Fruit fly (Drosophila melanogaster) whole organism, embryonic: Measurements from ENCODE around the gene Uggt.
A peak's percentile ranks its signal among the peaks of the same experiment; 100 is the strongest.

Source experiments
- Adf1 ChIP-seq: fragments of 200-800 bp; sonication (Bioruptor generic); IDR thresholded peaks from 2 replicates; pipeline ENCODE4 v1.3.6; 2022; ENCODE audit warnings: missing biosample characterization, missing genetic modification characterization
- CG10267 ChIP-seq: fragments of 200-800 bp; sonication (Bioruptor generic); optimal IDR thresholded peaks from 2 replicates; lab custom pipeline; 2018; ENCODE audit warnings: missing biosample characterization, mild to moderate bottlenecking, missing genetic modification characterization, moderate library complexity
- CG11504 ChIP-seq: fragments of 200-800 bp; sonication (Bioruptor generic); optimal IDR thresholded peaks from 3 replicates; lab custom pipeline; 2019; ENCODE audit warnings: missing biosample characterization, mild to moderate bottlenecking, missing genetic modification characterization, moderate library complexity
- CG12744 ChIP-seq: fragments of 200-800 bp; sonication (Bioruptor generic); optimal IDR thresholded peaks from 2 replicates; lab custom pipeline; 2016; ENCODE audit warnings: missing biosample characterization, missing genetic modification characterization
- CG12769 ChIP-seq: fragments of 200-800 bp; sonication (Bioruptor generic); optimal IDR thresholded peaks from 2 replicates; lab custom pipeline; 2019; ENCODE audit warnings: missing biosample characterization, mild to moderate bottlenecking, missing genetic modification characterization, moderate library complexity
- CG13287 ChIP-seq: fragments of 200-800 bp; sonication (Bioruptor generic); IDR thresholded peaks from 2 replicates; pipeline ENCODE4 v1.3.6; 2022; ENCODE audit warnings: missing biosample characterization, missing genetic modification characterization; ENCODE audit not compliant: partially characterized antibody
- CG13894 ChIP-seq: fragments of 200-800 bp; sonication (Bioruptor generic); optimal IDR thresholded peaks from 3 replicates; lab custom pipeline; 2018; ENCODE audit warnings: missing biosample characterization, mild to moderate bottlenecking, missing genetic modification characterization, moderate library complexity
- CG14050 ChIP-seq: fragments of 200-800 bp; sonication (Bioruptor generic); IDR thresholded peaks from 3 replicates; pipeline ENCODE4 v1.3.6; 2022; ENCODE audit warnings: missing biosample characterization, missing genetic modification characterization
- CG18599 ChIP-seq: fragments of 200-800 bp; sonication (Bioruptor generic); optimal IDR thresholded peaks from 3 replicates; lab custom pipeline; 2017; ENCODE audit warnings: missing biosample characterization, missing genetic modification characterization, mild to moderate bottlenecking, moderate library complexity, missing genetic modification reagents
- CG18619 ChIP-seq: fragments of 200-800 bp; sonication (Bioruptor generic); optimal IDR thresholded peaks from 3 replicates; lab custom pipeline; 2017; ENCODE audit warnings: missing biosample characterization, mild to moderate bottlenecking, missing genetic modification characterization
- CG18764 ChIP-seq: fragments of 200-800 bp; sonication (Bioruptor generic); optimal IDR thresholded peaks from 3 replicates; lab custom pipeline; 2016; ENCODE audit warnings: missing biosample characterization, missing genetic modification characterization
- CG2129 ChIP-seq: fragments of 200-800 bp; sonication (Bioruptor generic); IDR thresholded peaks from 2 replicates; pipeline ENCODE4 v1.3.6; 2022; ENCODE audit warnings: missing biosample characterization, missing genetic modification characterization; ENCODE audit not compliant: partially characterized antibody
- CG2678 ChIP-seq: fragments of 200-800 bp; sonication (Bioruptor generic); optimal IDR thresholded peaks from 3 replicates; lab custom pipeline; 2019; ENCODE audit warnings: missing biosample characterization, mild to moderate bottlenecking, missing genetic modification characterization, moderate library complexity
- CG3838 ChIP-seq: fragments of 200-800 bp; sonication (Bioruptor generic); optimal IDR thresholded peaks from 3 replicates; lab custom pipeline; 2016; ENCODE audit warnings: missing biosample characterization, missing genetic modification characterization
- CG5953 ChIP-seq: fragments of 200-800 bp; sonication (Bioruptor generic); IDR thresholded peaks from 2 replicates; pipeline ENCODE4 v1.3.6; 2022; ENCODE audit warnings: missing biosample characterization, missing genetic modification characterization
- CG6175 ChIP-seq: fragments of 200-800 bp; sonication (Bioruptor generic); IDR thresholded peaks from 3 replicates; pipeline ENCODE4 v1.3.6; 2022; ENCODE audit warnings: missing biosample characterization, missing genetic modification characterization
- CG6791 ChIP-seq: fragments of 200-800 bp; sonication (Bioruptor generic); IDR thresholded peaks from 3 replicates; pipeline ENCODE4 v1.3.6; 2022; ENCODE audit warnings: missing biosample characterization, missing genetic modification characterization; ENCODE audit not compliant: partially characterized antibody
- CG7271 ChIP-seq: fragments of 200-800 bp; sonication (Bioruptor generic); optimal IDR thresholded peaks from 2 replicates; lab custom pipeline; 2018; ENCODE audit warnings: missing biosample characterization, mild to moderate bottlenecking, missing genetic modification characterization, moderate library complexity
- CG8924 ChIP-seq: fragments of 200-800 bp; optimal IDR thresholded peaks from 3 replicates; lab custom pipeline; 2019; ENCODE audit warnings: missing biosample characterization, mild to moderate bottlenecking, missing genetic modification characterization, moderate library complexity
- D19A ChIP-seq: fragments of 200-800 bp; optimal IDR thresholded peaks from 3 replicates; lab custom pipeline; 2019; ENCODE audit warnings: missing biosample characterization, mild to moderate bottlenecking, missing genetic modification characterization, moderate library complexity
- Dll ChIP-seq: fragments of 200-800 bp; sonication (Bioruptor generic); IDR thresholded peaks from 4 replicates; pipeline ENCODE4 v1.3.6; 2022; ENCODE audit warnings: missing biosample characterization, missing genetic modification characterization; ENCODE audit not compliant: partially characterized antibody
- E2f2 ChIP-seq: fragments of 200-800 bp; sonication (Bioruptor generic); IDR thresholded peaks from 2 replicates; pipeline ENCODE4 v1.3.6; 2022; ENCODE audit warnings: missing biosample characterization, missing genetic modification characterization
- Eip74EF ChIP-seq, 2 experiments: fragments of 200-800 bp in 1 of 2; fragments of >200 bp in 1 of 2; sonication (Bioruptor generic) in 1 of 2; optimal IDR thresholded peaks; 2 replicates each; lab custom pipeline; 2017 to 2019; ENCODE audit warnings: missing biosample characterization in 2 of 2, missing genetic modification characterization in 2 of 2, mild to moderate bottlenecking in 1 of 2, moderate library complexity in 1 of 2
- Hand ChIP-seq: fragments of 200-800 bp; sonication (Bioruptor generic); optimal IDR thresholded peaks from 2 replicates; lab custom pipeline; 2017; ENCODE audit warnings: mild to moderate bottlenecking, missing biosample characterization, missing genetic modification reagents, missing genetic modification characterization
- Hr3 ChIP-seq: fragments of 200-800 bp; sonication (Bioruptor generic); optimal IDR thresholded peaks from 3 replicates; lab custom pipeline; 2016; ENCODE audit warnings: missing biosample characterization, missing genetic modification characterization
- MTF-1 ChIP-seq: fragments of 200-800 bp; sonication (Bioruptor generic); optimal IDR thresholded peaks from 2 replicates; lab custom pipeline; 2018; ENCODE audit warnings: missing biosample characterization, mild to moderate bottlenecking, missing genetic modification characterization, borderline replicate concordance
- Myb ChIP-seq: fragments of 200-800 bp; sonication (Bioruptor generic); optimal IDR thresholded peaks from 2 replicates; lab custom pipeline; 2016; ENCODE audit warnings: missing biosample characterization, missing genetic modification characterization
- PHDP ChIP-seq: fragments of 200-800 bp; sonication (Bioruptor generic); optimal IDR thresholded peaks from 3 replicates; lab custom pipeline; 2018; ENCODE audit warnings: missing biosample characterization, mild to moderate bottlenecking, missing genetic modification characterization, moderate library complexity
- Spps ChIP-seq: fragments of 200-800 bp; sonication (Bioruptor generic); optimal IDR thresholded peaks from 2 replicates; lab custom pipeline; 2018; ENCODE audit warnings: missing biosample characterization, mild to moderate bottlenecking, missing genetic modification characterization
- ac ChIP-seq: fragments of 200-800 bp; sonication (Bioruptor generic); optimal IDR thresholded peaks from 3 replicates; lab custom pipeline; 2017; ENCODE audit warnings: missing biosample characterization, mild to moderate bottlenecking, missing genetic modification characterization
- ase ChIP-seq: fragments of 200-800 bp; sonication (Bioruptor generic); IDR thresholded peaks from 3 replicates; pipeline ENCODE4 v1.3.6; 2022; ENCODE audit warnings: missing biosample characterization, missing genetic modification characterization
- cg ChIP-seq: fragments of 200-800 bp; sonication (Bioruptor generic); optimal IDR thresholded peaks from 3 replicates; lab custom pipeline; 2019; ENCODE audit warnings: missing biosample characterization, mild to moderate bottlenecking, missing genetic modification characterization, moderate library complexity
- dati ChIP-seq: fragments of 200-800 bp; sonication (Bioruptor generic); IDR thresholded peaks from 2 replicates; pipeline ENCODE4 v1.3.6; 2022; ENCODE audit warnings: missing biosample characterization, missing genetic modification characterization
- gem ChIP-seq: fragments of 200-800 bp; sonication (Bioruptor generic); optimal IDR thresholded peaks from 2 replicates; lab custom pipeline; 2019; ENCODE audit warnings: missing biosample characterization, mild to moderate bottlenecking, missing genetic modification characterization, moderate library complexity
- luna ChIP-seq: fragments of 200-800 bp; sonication (Bioruptor generic); optimal IDR thresholded peaks from 2 replicates; lab custom pipeline; 2016; ENCODE audit warnings: missing biosample characterization, missing genetic modification characterization
- mam ChIP-seq: fragments of 200-800 bp; sonication (Bioruptor generic); optimal IDR thresholded peaks from 3 replicates; lab custom pipeline; 2016; ENCODE audit warnings: missing biosample characterization, missing genetic modification characterization
- pnt ChIP-seq: fragments of 200-800 bp; sonication (Bioruptor generic); optimal IDR thresholded peaks from 3 replicates; lab custom pipeline; 2016; ENCODE audit warnings: missing biosample characterization, missing genetic modification characterization
- pzg ChIP-seq: fragments of 200-800 bp; sonication (Bioruptor generic); optimal IDR thresholded peaks from 3 replicates; lab custom pipeline; 2018; ENCODE audit warnings: missing biosample characterization, mild to moderate bottlenecking, missing genetic modification characterization, moderate library complexity
- rib ChIP-seq: fragments of 200-800 bp; sonication (Bioruptor generic); IDR thresholded peaks from 2 replicates; pipeline ENCODE4 v1.3.6; 2022; ENCODE audit warnings: missing biosample characterization, missing genetic modification characterization
- row ChIP-seq: fragments of 200-800 bp; sonication (Bioruptor generic); IDR thresholded peaks from 3 replicates; pipeline ENCODE4 v1.3.6; 2022; ENCODE audit warnings: missing biosample characterization, missing genetic modification characterization
- sens ChIP-seq: fragments of 200-800 bp; sonication (Bioruptor generic); peaks from one replicate; lab custom pipeline; 2016; ENCODE audit warnings: missing biosample characterization, missing genetic modification characterization
- slp2 ChIP-seq: fragments of 200-800 bp; sonication (Bioruptor generic); optimal IDR thresholded peaks from 2 replicates; lab custom pipeline; 2016; ENCODE audit warnings: missing biosample characterization, missing genetic modification characterization
- stc ChIP-seq: fragments of 200-800 bp; sonication (Bioruptor generic); IDR thresholded peaks from 2 replicates; pipeline ENCODE4 v1.3.6; 2022; ENCODE audit warnings: missing biosample characterization, missing genetic modification characterization
- tgo ChIP-seq: fragments of 200-800 bp; sonication (Bioruptor generic); IDR thresholded peaks from 3 replicates; pipeline ENCODE4 v1.3.6; 2022; ENCODE audit warnings: missing biosample characterization, missing genetic modification characterization
- tna ChIP-seq: fragments of 200-800 bp; sonication (Bioruptor generic); IDR thresholded peaks from 2 replicates; pipeline ENCODE4 v1.3.6; 2022; ENCODE audit warnings: missing biosample characterization, missing genetic modification characterization; ENCODE audit not compliant: partially characterized antibody

Uggt gene

DNA sequence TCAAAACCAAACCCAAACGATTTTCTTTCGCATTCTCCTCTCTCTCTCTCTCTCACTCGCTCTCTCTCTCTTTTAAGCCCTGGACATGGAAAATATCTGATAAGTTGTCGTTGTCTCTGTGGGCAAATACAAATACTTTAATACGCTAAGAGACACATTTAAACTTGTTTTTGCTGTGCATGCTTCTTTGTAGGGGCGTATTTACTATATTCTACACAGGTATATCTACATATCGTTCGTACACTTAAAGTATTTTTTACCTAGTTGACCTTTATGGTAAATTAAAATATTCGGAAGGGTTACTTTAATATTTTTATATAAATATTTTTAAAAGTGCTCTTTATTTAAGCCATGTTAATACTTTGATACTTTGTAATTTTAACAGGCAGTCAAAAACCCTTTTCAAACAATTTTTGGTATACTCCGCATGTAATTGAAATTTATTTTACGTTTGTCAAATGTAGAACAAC, 26.2 kb upstream of the Uggt start (continued):
- TF ChIP-seq MTF-1 (GFP tag; lab: Kevin White, UChicago), result no peak
- peak; percentile 2 for TF ChIP-seq gem (tag; lab: Kevin White, UChicago)
- no peak for TF ChIP-seq CG10267 (tag; lab: Kevin White, UChicago)
- no peak for TF ChIP-seq pnt (GFP tag; lab: Kevin White, UChicago)
- no peak for TF ChIP-seq CG14050 (GFP tag; lab: Robert Waterston, UW)
- TF ChIP-seq CG11504 (tag; lab: Kevin White, UChicago), result peak; percentile 14
- no peak for TF ChIP-seq slp2 (GFP tag; lab: Kevin White, UChicago)
- TF ChIP-seq CG13894 (tag; lab: Kevin White, UChicago), result peak; percentile 42
- TF ChIP-seq sens (GFP tag; lab: Kevin White, UChicago), result peak; percentile 38
- TF ChIP-seq CG18764 (GFP tag; lab: Kevin White, UChicago), result no peak
- TF ChIP-seq Adf1 (GFP tag; lab: Robert Waterston, UW), result no peak
- no peak for TF ChIP-seq CG18619 (GFP tag; lab: Kevin White, UChicago)
- TF ChIP-seq CG13287, result peak; percentile 34; the same call in 1 of the 2 replicates
- peak; percentile 35 for TF ChIP-seq CG12769
- TF ChIP-seq CG6175 (GFP tag; lab: Robert Waterston, UW), result no peak
- 0 out of 3 replicates have a peak, but pooled peaks have one; percentile 23 for TF ChIP-seq CG6791
- no peak for TF ChIP-seq CG8924 (tag; lab: Kevin White, UChicago)
- no peak for TF ChIP-seq tgo (GFP tag; lab: Robert Waterston, UW)
- peak; percentile 2 for TF ChIP-seq D19A (tag; lab: Kevin White, UChicago)
- TF ChIP-seq CG18599 (GFP tag; lab: Kevin White, UChicago), result peak; percentile 14
- TF ChIP-seq Hr3, result no peak
- TF ChIP-seq luna, result no peak
- TF ChIP-seq PHDP (tag; lab: Kevin White, UChicago), result peak; percentile 15
- peak; percentile 30; the same call in 1 of the 3 replicates for TF ChIP-seq row
- TF ChIP-seq stc (GFP tag; lab: Robert Waterston, UW), result no peak
- no peak for TF ChIP-seq Dll (GFP tag; lab: Robert Waterston, UW)
- TF ChIP-seq mam (GFP tag; lab: Kevin White, UChicago), result no peak
- TF ChIP-seq Hand (GFP tag; lab: Kevin White, UChicago), result no peak
- TF ChIP-seq tna (GFP tag; lab: Robert Waterston, UW), result no peak
- TF ChIP-seq CG2129 (GFP tag; lab: Robert Waterston, UW), result no peak
- no peak for TF ChIP-seq ase (GFP tag; lab: Robert Waterston, UW)
- no peak for TF ChIP-seq ac (GFP tag; lab: Kevin White, UChicago)
- TF ChIP-seq Myb (GFP tag; lab: Kevin White, UChicago), result no peak
- TF ChIP-seq rib, result no peak
- peak; percentile 29 for TF ChIP-seq CG2678 (tag; lab: Kevin White, UChicago)
- TF ChIP-seq CG7271 (tag; lab: Kevin White, UChicago), result no peak
- TF ChIP-seq CG3838, result no peak
- no peak for TF ChIP-seq CG5953 (GFP tag; lab: Robert Waterston, UW)
- TF ChIP-seq CG12744 (GFP tag; lab: Kevin White, UChicago), result no peak
- TF ChIP-seq E2f2 (GFP tag; lab: Robert Waterston, UW), result no peak
- TF ChIP-seq cg, result peak; percentile 45
- no peak for TF ChIP-seq pzg
- TF ChIP-seq dati (GFP tag; lab: Robert Waterston, UW), result no peak
- no peak for TF ChIP-seq Spps (tag; lab: Kevin White, UChicago)
- no peak for TF ChIP-seq Eip74EF (GFP tag; optimal IDR thresholded peaks at IDR 0.05; lab: Kevin White, UChicago)
